Fruit fly (Drosophila melanogaster) whole organism, embryonic: Measurements from ENCODE around the gene CG32845.

Experiments used
- Awh ChIP-seq: fragments of 200-800 bp; sonication (Bioruptor generic); IDR thresholded peaks from 2 replicates; pipeline ENCODE4, ENCODE4 v1.3.6; 2022; ENCODE audit warnings: missing biosample characterization, missing genetic modification characterization
- CG11085 ChIP-seq: fragments of 200-800 bp; sonication (Bioruptor generic); IDR thresholded peaks from 2 replicates; pipeline ENCODE4 v1.3.6; 2022; ENCODE audit warnings: missing biosample characterization, missing genetic modification characterization
- CG13894 ChIP-seq: fragments of 200-800 bp; sonication (Bioruptor generic); optimal IDR thresholded peaks from 3 replicates; lab custom pipeline; 2018; ENCODE audit warnings: missing biosample characterization, mild to moderate bottlenecking, missing genetic modification characterization, moderate library complexity
- CG14050 ChIP-seq: fragments of 200-800 bp; sonication (Bioruptor generic); IDR thresholded peaks from 3 replicates; pipeline ENCODE4 v1.3.6; 2022; ENCODE audit warnings: missing biosample characterization, missing genetic modification characterization
- CG15479 ChIP-seq: fragments of 200-800 bp; sonication (Bioruptor generic); optimal IDR thresholded peaks from 3 replicates; lab custom pipeline; 2019; ENCODE audit warnings: missing biosample characterization, mild to moderate bottlenecking, missing genetic modification characterization, moderate library complexity
- CG17568 ChIP-seq: fragments of 200-800 bp; sonication (Bioruptor generic); optimal IDR thresholded peaks from 2 replicates; lab custom pipeline; 2018; ENCODE audit warnings: missing biosample characterization, mild to moderate bottlenecking, missing genetic modification characterization, moderate library complexity
- CG1792 ChIP-seq: fragments of 200-800 bp; sonication (Bioruptor generic); optimal IDR thresholded peaks from 2 replicates; lab custom pipeline; 2016; ENCODE audit warnings: missing biosample characterization, missing genetic modification characterization
- CG2199 ChIP-seq: fragments of 200-800 bp; sonication (Bioruptor generic); IDR thresholded peaks from 3 replicates; pipeline ENCODE4 v1.3.6; 2022; ENCODE audit warnings: missing biosample characterization, missing genetic modification characterization
- CG32767 ChIP-seq: fragments of 200-800 bp; sonication (Bioruptor generic); IDR thresholded peaks from 2 replicates; pipeline ENCODE4 v1.3.6; 2022; ENCODE audit warnings: missing biosample characterization, missing genetic modification characterization
- CG32772 ChIP-seq: fragments of 200-800 bp; sonication (Bioruptor generic); IDR thresholded peaks from 2 replicates; pipeline ENCODE4 v1.3.6; 2022; ENCODE audit warnings: missing biosample characterization, missing genetic modification characterization
- CG3726 ChIP-seq: fragments of 200-800 bp; sonication (Bioruptor generic); IDR thresholded peaks from 3 replicates; pipeline ENCODE4, ENCODE4 v1.3.6; 2022; ENCODE audit warnings: missing biosample characterization, missing genetic modification characterization
- CG3847 ChIP-seq: fragments of 200-800 bp; sonication (Bioruptor generic); IDR thresholded peaks from 2 replicates; pipeline ENCODE4 v1.3.6; 2022; ENCODE audit warnings: missing biosample characterization, missing genetic modification characterization
- CG4360 ChIP-seq: fragments of 200-800 bp; sonication (Bioruptor generic); IDR thresholded peaks from 2 replicates; pipeline ENCODE4 v1.3.6; 2022; ENCODE audit warnings: missing biosample characterization, missing genetic modification characterization
- CG6683 ChIP-seq: fragments of 200-800 bp; sonication (Bioruptor generic); optimal IDR thresholded peaks from 2 replicates; lab custom pipeline; 2017; ENCODE audit warnings: missing biosample characterization, mild to moderate bottlenecking, missing genetic modification characterization, missing genetic modification reagents
- CG7928 ChIP-seq: fragments of 200-800 bp; sonication (Bioruptor generic); optimal IDR thresholded peaks from 2 replicates; lab custom pipeline; 2017; ENCODE audit warnings: missing biosample characterization, mild to moderate bottlenecking, missing genetic modification characterization
- CG8290 ChIP-seq, 3 experiments: fragments of 200-800 bp; sonication (Bioruptor generic); optimal IDR thresholded peaks; 2 replicates each; lab custom pipeline; 2016 to 2019; ENCODE audit warnings: missing biosample characterization in 3 of 3, missing genetic modification characterization in 3 of 3, mild to moderate bottlenecking in 2 of 3, moderate library complexity in 1 of 3
- CG9797 ChIP-seq: fragments of 200-800 bp; sonication (Bioruptor generic); optimal IDR thresholded peaks from 3 replicates; lab custom pipeline; 2018; ENCODE audit warnings: missing biosample characterization, mild to moderate bottlenecking, missing genetic modification characterization
- CTCF ChIP-seq: fragments of 200-800 bp; sonication (Bioruptor generic); optimal IDR thresholded peaks from 2 replicates; lab custom pipeline; 2017; ENCODE audit warnings: missing biosample characterization, mild to moderate bottlenecking, missing genetic modification characterization, moderate library complexity
- CrebB ChIP-seq: fragments of 200-800 bp; sonication (Bioruptor generic); optimal IDR thresholded peaks from 3 replicates; lab custom pipeline; 2018; ENCODE audit warnings: missing biosample characterization, mild to moderate bottlenecking, missing genetic modification characterization
- Dek ChIP-seq: fragments of 200-800 bp; sonication (Bioruptor generic); optimal IDR thresholded peaks from 3 replicates; lab custom pipeline; 2019; ENCODE audit warnings: missing biosample characterization, mild to moderate bottlenecking, missing genetic modification characterization, moderate library complexity
- Doc3 ChIP-seq: fragments of 200-800 bp; sonication (Bioruptor generic); IDR thresholded peaks from 3 replicates; pipeline ENCODE4 v1.3.6; 2022; ENCODE audit warnings: missing biosample characterization, missing genetic modification characterization; ENCODE audit not compliant: partially characterized antibody
- E2f2 ChIP-seq: fragments of 200-800 bp; sonication (Bioruptor generic); IDR thresholded peaks from 2 replicates; pipeline ENCODE4 v1.3.6; 2022; ENCODE audit warnings: missing biosample characterization, missing genetic modification characterization
- Ets97D ChIP-seq: fragments of 200-800 bp; sonication (Bioruptor generic); optimal IDR thresholded peaks from 3 replicates; lab custom pipeline; 2016; ENCODE audit warnings: missing biosample characterization, missing genetic modification characterization
- Fer1 ChIP-seq: fragments of 200-800 bp; sonication (Bioruptor generic); optimal IDR thresholded peaks from 2 replicates; lab custom pipeline; 2017; ENCODE audit warnings: missing biosample characterization, mild to moderate bottlenecking, missing genetic modification characterization
- H15 ChIP-seq: fragments of 200-800 bp; sonication (Bioruptor generic); IDR thresholded peaks from 3 replicates; pipeline ENCODE4 v1.3.6; 2022; ENCODE audit warnings: missing biosample characterization, missing genetic modification characterization
- Jarid2 ChIP-seq: fragments of 200-800 bp; sonication (Bioruptor generic); optimal IDR thresholded peaks from 3 replicates; lab custom pipeline; 2017; ENCODE audit warnings: mild to moderate bottlenecking, missing biosample characterization, missing genetic modification reagents, missing genetic modification characterization
- Side ChIP-seq: fragments of 200-800 bp; sonication (Bioruptor generic); optimal IDR thresholded peaks from 2 replicates; lab custom pipeline; 2016; ENCODE audit warnings: missing biosample characterization, missing genetic modification characterization
- bbx ChIP-seq: fragments of 200-800 bp; sonication (Bioruptor generic); IDR thresholded peaks from 2 replicates; pipeline ENCODE4 v1.3.6; 2022; ENCODE audit warnings: missing biosample characterization, missing genetic modification characterization; ENCODE audit not compliant: partially characterized antibody
- cg ChIP-seq: fragments of 200-800 bp; sonication (Bioruptor generic); optimal IDR thresholded peaks from 3 replicates; lab custom pipeline; 2019; ENCODE audit warnings: missing biosample characterization, mild to moderate bottlenecking, missing genetic modification characterization, moderate library complexity
- chn ChIP-seq: fragments of 200-800 bp; sonication (Bioruptor generic); optimal IDR thresholded peaks from 2 replicates; lab custom pipeline; 2016; ENCODE audit warnings: missing biosample characterization, missing genetic modification characterization
- croc ChIP-seq: fragments of 200-800 bp; sonication (Bioruptor generic); conservative IDR thresholded peaks from 3 replicates; pipeline ENCODE4 v1.3.6; 2022; ENCODE audit warnings: missing biosample characterization, missing genetic modification characterization
- dati ChIP-seq: fragments of 200-800 bp; sonication (Bioruptor generic); IDR thresholded peaks from 2 replicates; pipeline ENCODE4 v1.3.6; 2022; ENCODE audit warnings: missing biosample characterization, missing genetic modification characterization
- dmrt99B ChIP-seq: fragments of 200-800 bp; sonication (Bioruptor generic); optimal IDR thresholded peaks from 2 replicates; lab custom pipeline; 2018; ENCODE audit warnings: missing biosample characterization, mild to moderate bottlenecking, missing genetic modification characterization, moderate library complexity
- dysf ChIP-seq: fragments of 200-800 bp; sonication (Bioruptor generic); IDR thresholded peaks from 3 replicates; pipeline ENCODE4 v1.3.6; 2022; ENCODE audit warnings: missing biosample characterization, missing genetic modification characterization
- h ChIP-seq: fragments of >200 bp; optimal IDR thresholded peaks from 2 replicates; lab custom pipeline; 2017
- ham ChIP-seq: fragments of 200-800 bp; sonication (Bioruptor generic); IDR thresholded peaks from 2 replicates; pipeline ENCODE4 v1.3.6; 2022; ENCODE audit warnings: missing biosample characterization, missing genetic modification characterization
- kni ChIP-seq: fragments of 200-800 bp; sonication (Bioruptor generic); optimal IDR thresholded peaks from 3 replicates; lab custom pipeline; 2017; ENCODE audit warnings: mild to moderate bottlenecking, missing biosample characterization, missing genetic modification reagents, missing genetic modification characterization
- lab ChIP-seq: fragments of 200-800 bp; sonication (Bioruptor generic); optimal IDR thresholded peaks from 3 replicates; lab custom pipeline; 2017; ENCODE audit warnings: missing biosample characterization, missing genetic modification characterization, mild to moderate bottlenecking, moderate library complexity, missing genetic modification reagents
- lmd ChIP-seq: fragments of 200-800 bp; sonication (Bioruptor generic); IDR thresholded peaks from 2 replicates; pipeline ENCODE4 v1.3.6; 2022; ENCODE audit warnings: missing biosample characterization, missing genetic modification characterization
- nerfin-1 ChIP-seq: fragments of 200-800 bp; sonication (Bioruptor generic); optimal IDR thresholded peaks from 3 replicates; lab custom pipeline; 2019; ENCODE audit warnings: missing biosample characterization, mild to moderate bottlenecking, missing genetic modification characterization, moderate library complexity
- nmo ChIP-seq: fragments of 200-800 bp; sonication (Bioruptor generic); optimal IDR thresholded peaks from 2 replicates; lab custom pipeline; 2018; ENCODE audit warnings: missing biosample characterization, mild to moderate bottlenecking, missing genetic modification characterization, moderate library complexity
- nom ChIP-seq: fragments of 200-800 bp; sonication (Bioruptor generic); optimal IDR thresholded peaks from 2 replicates; lab custom pipeline; 2017; ENCODE audit warnings: missing biosample characterization, missing genetic modification characterization, mild to moderate bottlenecking, moderate library complexity, missing genetic modification reagents
- pho ChIP-seq: fragments of 200-800 bp; sonication (Bioruptor generic); optimal IDR thresholded peaks from 2 replicates; lab custom pipeline; 2016; ENCODE audit warnings: missing biosample characterization, missing genetic modification characterization
- row ChIP-seq: fragments of 200-800 bp; sonication (Bioruptor generic); IDR thresholded peaks from 3 replicates; pipeline ENCODE4 v1.3.6; 2022; ENCODE audit warnings: missing biosample characterization, missing genetic modification characterization
- scrt ChIP-seq: fragments of 200-800 bp; sonication (Bioruptor generic); optimal IDR thresholded peaks from 2 replicates; lab custom pipeline; 2018; ENCODE audit warnings: missing biosample characterization, mild to moderate bottlenecking, missing genetic modification characterization, moderate library complexity
- stwl ChIP-seq: fragments of 200-800 bp; sonication (Bioruptor generic); optimal IDR thresholded peaks from 3 replicates; lab custom pipeline; 2018; ENCODE audit warnings: missing biosample characterization, mild to moderate bottlenecking, missing genetic modification characterization, moderate library complexity
- twi ChIP-seq: fragments of 200-800 bp; optimal IDR thresholded peaks from 2 replicates; lab custom pipeline; 2019; ENCODE audit warnings: missing biosample characterization, mild to moderate bottlenecking, missing genetic modification characterization, moderate library complexity
- unc-4 ChIP-seq: fragments of 200-800 bp; sonication (Bioruptor generic); IDR thresholded peaks from 2 replicates; pipeline ENCODE4 v1.3.6; 2022; ENCODE audit warnings: missing biosample characterization, missing genetic modification characterization; ENCODE audit not compliant: partially characterized antibody
- vfl ChIP-seq: fragments of 200-800 bp; sonication (Bioruptor generic); optimal IDR thresholded peaks from 2 replicates; lab custom pipeline; 2016; ENCODE audit warnings: missing biosample characterization, missing genetic modification characterization

CG32845 gene

DNA sequence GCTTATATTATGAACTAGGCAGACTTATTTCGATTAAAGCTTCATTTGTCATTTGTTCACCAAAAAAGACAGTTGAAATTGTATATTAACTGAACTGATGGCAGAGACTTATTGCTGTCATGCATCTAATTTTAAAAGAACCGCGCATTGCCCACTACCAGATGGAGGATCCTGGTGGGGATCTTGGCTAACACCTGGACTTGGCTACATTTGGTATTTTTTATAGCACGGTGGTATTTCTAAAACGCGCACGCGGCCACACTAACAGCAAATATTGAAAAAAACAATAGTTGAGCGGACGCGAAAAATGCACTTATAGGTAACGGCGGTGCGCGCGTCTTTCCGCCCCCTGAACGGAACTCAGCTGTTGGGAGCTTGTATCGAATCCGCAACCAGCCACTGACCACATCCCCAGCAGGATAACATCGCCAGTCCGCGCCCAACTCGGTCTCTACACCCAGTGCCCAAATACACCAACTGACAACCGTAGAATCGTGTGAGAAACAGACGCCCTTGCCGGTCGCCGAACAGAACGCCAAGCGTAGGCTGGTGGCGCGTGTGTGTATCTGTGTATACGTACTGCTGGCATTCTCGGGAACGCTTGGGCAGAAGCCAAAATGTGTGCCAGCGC is 19.1 kb upstream of the CG32845 start (continued):
- TF ChIP-seq nom (GFP tag; lab: Kevin White, UChicago) (peak; percentile 7), CG2199 (GFP tag; lab: Robert Waterston, UW) (peak; percentile 25; the same call in 1 of the 3 replicates), scrt (GFP tag; lab: Kevin White, UChicago) (peak; percentile 9), CG3847 (GFP tag; lab: Robert Waterston, UW) (peak; percentile 44; the same call in 1 of the 2 replicates), CG1792 (GFP tag; lab: Kevin White, UChicago) (peak; percentile 28), lmd (no peak), Ets97D (GFP tag; lab: Kevin White, UChicago) (peak; percentile 71), Doc3 (GFP tag; lab: Robert Waterston, UW) (no peak), croc (GFP tag; lab: Robert Waterston, UW) (no peak), twi (tag; lab: Kevin White, UChicago) (peak; percentile 52), nmo (peak; percentile 27), lab (GFP tag; lab: Kevin White, UChicago) (peak; percentile 60), CrebB (tag; lab: Kevin White, UChicago) (peak; percentile 23), Fer1 (peak; percentile 55), Awh (GFP tag; lab: Robert Waterston, UW) (0 out of 2 replicates have a peak, but pooled peaks have one; percentile 30), Dek (tag; lab: Kevin White, UChicago) (peak; percentile 52), CG17568 (GFP tag; lab: Kevin White, UChicago) (no peak), chn (GFP tag; lab: Kevin White, UChicago) (peak; percentile 7), CTCF (GFP tag; lab: Kevin White, UChicago) (peak; percentile 57), CG32772 (GFP tag; lab: Robert Waterston, UW) (peak; percentile 58), CG32767 (peak; percentile 89), unc-4 (GFP tag; lab: Robert Waterston, UW) (0 out of 2 replicates have a peak, but pooled peaks have one; percentile 31), CG15479 (GFP tag; lab: Kevin White, UChicago) (no peak), nerfin-1 (tag; lab: Kevin White, UChicago) (peak; percentile 40), CG11085 (GFP tag; lab: Robert Waterston, UW) (no peak), bbx (0 out of 2 replicates have a peak, but pooled peaks have one; percentile 32), row (GFP tag; lab: Robert Waterston, UW) (peak; percentile 10; the same call in 1 of the 3 replicates), Side (peak; percentile 3), cg (peak; percentile 49), CG7928 (peak; percentile 16), Jarid2 (GFP tag; lab: Kevin White, UChicago) (peak; percentile 66), CG8290 (GFP tag; optimal IDR thresholded peaks at IDR 0.05; lab: Kevin White, UChicago) (peak; percentile 43), CG8290 (tag; optimal IDR thresholded peaks at IDR 0.05; lab: Kevin White, UChicago) (peak in 1 of 2 experiments; percentile 50), CG14050 (GFP tag; lab: Robert Waterston, UW) (0 out of 3 replicates have a peak, but pooled peaks have one; percentile 12), pho (GFP tag; lab: Kevin White, UChicago) (peak; percentile 10), CG6683 (GFP tag; lab: Kevin White, UChicago) (peak; percentile 18), dati (GFP tag; lab: Robert Waterston, UW) (no peak), H15 (GFP tag; lab: Robert Waterston, UW) (0 out of 3 replicates have a peak, but pooled peaks have one; percentile 6), CG13894 (tag; lab: Kevin White, UChicago) (peak; percentile 5), CG3726 (no peak), ham (GFP tag; lab: Robert Waterston, UW) (no peak), vfl (no peak), kni (GFP tag; lab: Kevin White, UChicago) (peak; percentile 56), dysf (GFP tag; lab: Robert Waterston, UW) (no peak), dmrt99B (no peak), E2f2 (GFP tag; lab: Robert Waterston, UW) (peak; percentile 96), CG9797 (GFP tag; lab: Kevin White, UChicago) (peak; percentile 97), stwl (tag; lab: Kevin White, UChicago) (peak; percentile 13), CG4360 (GFP tag; lab: Robert Waterston, UW) (peak; percentile 9), h (lab: Kevin White, UChicago) (no peak)
